Worm (Caenorhabditis elegans): ENCODE data around the gene egli-1.

DNA sequence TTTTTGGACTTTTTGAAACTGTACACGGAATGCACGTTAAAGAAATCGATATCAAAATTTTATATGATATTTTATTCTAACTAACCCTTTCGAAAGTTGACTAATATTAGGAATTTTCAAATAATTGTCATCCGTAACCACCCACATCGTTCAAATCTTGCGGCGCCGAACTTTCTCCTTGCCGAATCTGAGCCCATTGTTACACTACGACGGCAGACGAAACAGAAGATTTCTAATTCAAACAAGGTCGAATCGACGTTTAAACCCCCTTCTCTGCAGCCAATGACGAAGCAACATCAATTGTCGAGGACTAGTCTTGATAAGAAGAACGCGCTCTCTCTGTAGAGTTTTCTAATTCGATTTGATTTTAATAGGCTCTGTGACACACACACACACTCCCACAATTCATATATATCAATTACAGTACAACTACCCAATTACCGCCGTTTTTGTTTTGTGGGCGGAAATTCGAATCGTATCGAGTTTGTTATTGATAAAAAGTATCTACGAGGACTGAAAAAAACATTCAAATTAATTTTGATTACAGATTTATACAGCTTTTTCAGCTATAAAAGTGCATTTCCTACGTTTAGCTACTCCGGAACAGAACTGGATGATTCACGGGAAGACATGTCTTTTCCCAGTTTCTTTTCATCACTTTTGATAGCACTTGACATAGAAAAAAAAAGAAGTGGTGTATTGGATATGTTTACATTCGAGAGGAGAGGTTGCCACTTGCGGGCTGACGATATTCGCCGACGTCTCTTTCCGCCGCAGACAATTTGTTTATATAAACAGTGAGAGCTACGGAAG lies 39.2 kb upstream of the egli-1 start:
- no peak for TF ChIP-seq tbx-2 (tag; optimal IDR thresholded peaks at IDR 0.05)
- no peak for TF ChIP-seq nhr-28 (tag; optimal IDR thresholded peaks at IDR 0.05)
